Fruit fly (Drosophila melanogaster) whole organism, pupa: ENCODE measurements around the gene CG10713.

Experiments used
- CG10348 ChIP-seq: fragments of 200-800 bp; sonication (Bioruptor generic); IDR thresholded peaks from 2 replicates; pipeline ENCODE4 v1.3.6; 2022; ENCODE audit warnings: missing biosample characterization, missing genetic modification characterization
- CG12605 ChIP-seq: fragments of 200-800 bp; sonication (Bioruptor generic); IDR thresholded peaks from 2 replicates; pipeline ENCODE4 v1.3.6; 2022; ENCODE audit warnings: missing biosample characterization, missing genetic modification characterization
- CG13204 ChIP-seq: fragments of 200-800 bp; sonication (Bioruptor generic); optimal IDR thresholded peaks from 2 replicates; lab custom pipeline; 2018; ENCODE audit warnings: missing biosample characterization, mild to moderate bottlenecking, missing genetic modification characterization, moderate library complexity
- CG14655 ChIP-seq: fragments of 200-800 bp; sonication (Bioruptor generic); optimal IDR thresholded peaks from 3 replicates; lab custom pipeline; 2017; ENCODE audit warnings: mild to moderate bottlenecking, missing biosample characterization, missing genetic modification reagents, missing genetic modification characterization
- CG15710 ChIP-seq: fragments of 200-800 bp; sonication (Bioruptor generic); optimal IDR thresholded peaks from 2 replicates; lab custom pipeline; 2018; ENCODE audit warnings: missing biosample characterization, mild to moderate bottlenecking, missing genetic modification characterization, moderate library complexity
- CG17806 ChIP-seq: fragments of 200-800 bp; sonication (Bioruptor generic); optimal IDR thresholded peaks from 2 replicates; lab custom pipeline; 2018; ENCODE audit warnings: missing biosample characterization, mild to moderate bottlenecking, missing genetic modification characterization, moderate library complexity
- CG32121 ChIP-seq: fragments of 200-800 bp; sonication (Bioruptor generic); IDR thresholded peaks from 2 replicates; pipeline ENCODE4 v1.3.6; 2022; ENCODE audit warnings: missing biosample characterization, missing genetic modification characterization
- CG34367 ChIP-seq: fragments of 200-800 bp; sonication (Bioruptor generic); optimal IDR thresholded peaks from 2 replicates; lab custom pipeline; 2018; ENCODE audit warnings: missing biosample characterization, mild to moderate bottlenecking, missing genetic modification characterization
- CG4496 ChIP-seq: fragments of 200-800 bp; sonication (Bioruptor generic); IDR thresholded peaks from 3 replicates; pipeline ENCODE4 v1.3.6; 2022; ENCODE audit warnings: missing biosample characterization, missing genetic modification characterization
- CG8159 ChIP-seq: fragments of 200-800 bp; sonication (Bioruptor generic); optimal IDR thresholded peaks from 3 replicates; lab custom pipeline; 2018; ENCODE audit warnings: missing biosample characterization, mild to moderate bottlenecking, missing genetic modification characterization, moderate library complexity
- CG8301 ChIP-seq: fragments of 200-800 bp; sonication (Bioruptor generic); optimal IDR thresholded peaks from 2 replicates; lab custom pipeline; 2018; ENCODE audit warnings: missing biosample characterization, mild to moderate bottlenecking, missing genetic modification characterization
- CG9948 ChIP-seq: fragments of 200-800 bp; sonication (Bioruptor generic); optimal IDR thresholded peaks from 2 replicates; lab custom pipeline; 2018; ENCODE audit warnings: missing biosample characterization, mild to moderate bottlenecking, missing genetic modification characterization, moderate library complexity
- D1 ChIP-seq: fragments of 200-800 bp; sonication (Bioruptor generic); optimal IDR thresholded peaks from 2 replicates; lab custom pipeline; 2018; ENCODE audit warnings: missing biosample characterization, mild to moderate bottlenecking, missing genetic modification characterization, moderate library complexity
- EcR ChIP-seq: fragments of 200-800 bp; sonication (Bioruptor generic); optimal IDR thresholded peaks from 3 replicates; lab custom pipeline; 2019; ENCODE audit warnings: missing biosample characterization, missing genetic modification characterization, mild to moderate bottlenecking, moderate library complexity, missing genetic modification reagents
- Ets98B ChIP-seq: fragments of 200-800 bp; sonication (Bioruptor generic); IDR thresholded peaks from 2 replicates; pipeline ENCODE4 v1.3.6; 2022; ENCODE audit warnings: missing biosample characterization, missing genetic modification characterization
- Pif1A ChIP-seq: fragments of 200-800 bp; sonication (Bioruptor generic); optimal IDR thresholded peaks from 3 replicates; lab custom pipeline; 2016; ENCODE audit warnings: missing biosample characterization, missing genetic modification characterization
- Pif1B ChIP-seq: fragments of 200-800 bp; sonication (Bioruptor generic); optimal IDR thresholded peaks from 3 replicates; lab custom pipeline; 2016; ENCODE audit warnings: missing biosample characterization, missing genetic modification characterization
- Snoo ChIP-seq: fragments of 200-800 bp; sonication (Bioruptor generic); optimal IDR thresholded peaks from 3 replicates; lab custom pipeline; 2017; ENCODE audit warnings: missing biosample characterization, mild to moderate bottlenecking, missing genetic modification characterization, inconsistent platforms
- fd96Ca ChIP-seq: fragments of 200-800 bp; sonication (Bioruptor generic); IDR thresholded peaks from 3 replicates; pipeline ENCODE4 v1.3.6; 2022; ENCODE audit warnings: missing biosample characterization, missing genetic modification characterization
- gl ChIP-seq: fragments of 200-800 bp; sonication (Bioruptor generic); optimal IDR thresholded peaks from 2 replicates; lab custom pipeline; 2018; ENCODE audit warnings: missing biosample characterization, mild to moderate bottlenecking, missing genetic modification characterization
- rn ChIP-seq: fragments of 200-800 bp; sonication (Bioruptor generic); IDR thresholded peaks from 2 replicates; pipeline ENCODE4 v1.3.6; 2022; ENCODE audit warnings: missing biosample characterization, missing genetic modification characterization

The CG10713 gene

dm6 chr3L:13454755-13455154 lies 19.7 kb upstream of the CG10713 start:
- TF ChIP-seq CG13204 (GFP tag; lab: Kevin White, UChicago) (no peak), Snoo (tag; lab: Kevin White, UChicago) (no peak), CG34367 (no peak), CG9948 (tag; lab: Kevin White, UChicago) (no peak), CG8159 (tag; lab: Kevin White, UChicago) (no peak), CG14655 (GFP tag; lab: Kevin White, UChicago) (no peak)
- TF ChIP-seq, all 21 proteins: peak for 0

DNA sequence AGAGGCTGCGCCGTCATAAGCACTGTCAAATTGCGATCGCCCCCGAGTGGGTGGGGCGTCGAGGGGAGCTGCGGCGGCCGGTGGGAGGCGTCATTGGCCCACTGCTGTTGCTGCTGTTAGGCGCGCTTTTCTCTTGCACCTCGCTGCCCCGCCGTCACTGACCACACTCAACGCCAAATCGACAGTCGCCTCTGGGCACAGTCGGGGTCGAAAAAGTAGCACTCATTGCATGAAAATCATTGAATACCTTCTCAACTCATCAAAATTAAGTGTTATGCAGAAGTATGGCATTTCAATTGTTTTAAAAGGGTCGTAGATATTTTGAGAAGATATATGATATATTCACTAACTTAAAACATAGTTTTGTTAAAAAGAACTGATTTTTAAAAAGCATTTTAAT lies 17.3 kb upstream of the CG10713 start:
- TF ChIP-seq CG15710 (no peak), Ets98B (GFP tag; lab: Robert Waterston, UW) (peak; percentile 33; the same call in 1 of the 2 replicates), fd96Ca (GFP tag; lab: Robert Waterston, UW) (peak; percentile 64; the same call in 2 of the 3 replicates), rn (GFP tag; lab: Robert Waterston, UW) (0 out of 2 replicates have a peak, but pooled peaks have one; percentile 13), CG4496 (GFP tag; lab: Robert Waterston, UW) (0 out of 3 replicates have a peak, but pooled peaks have one; percentile 44), CG8301 (tag; lab: Kevin White, UChicago) (no peak), CG14655 (GFP tag; lab: Kevin White, UChicago) (peak; percentile 14), CG9948 (tag; lab: Kevin White, UChicago) (no peak), D1 (no peak), CG34367 (no peak), CG32121 (peak; percentile 74)

DNA sequence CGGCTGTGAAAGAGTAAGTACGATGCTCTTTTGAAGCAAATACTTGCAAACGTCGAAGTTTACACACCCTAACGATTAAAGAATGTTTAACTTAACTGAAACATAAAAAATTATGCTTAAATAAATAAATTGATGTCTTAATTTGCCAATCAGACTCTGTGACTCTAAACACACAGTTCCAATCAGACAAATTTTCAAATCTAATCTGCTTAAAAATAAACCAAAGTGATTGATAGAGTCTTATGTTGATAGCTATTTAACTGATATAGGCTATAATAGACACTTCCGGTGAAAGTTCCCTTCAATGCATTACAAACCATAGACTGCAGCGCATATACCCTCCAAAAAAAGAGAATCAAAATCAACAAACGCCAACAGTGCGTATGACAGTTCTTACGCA lies 16.5 kb upstream of the CG10713 start:
- TF ChIP-seq Snoo (tag; lab: Kevin White, UChicago) (peak; percentile 13), CG8159 (tag; lab: Kevin White, UChicago) (peak; percentile 9), CG12605 (no peak), CG9948 (tag; lab: Kevin White, UChicago) (no peak), Pif1B (no peak), CG8301 (tag; lab: Kevin White, UChicago) (peak; percentile 44), CG14655 (GFP tag; lab: Kevin White, UChicago) (peak; percentile 31), CG32121 (peak; percentile 66), CG13204 (GFP tag; lab: Kevin White, UChicago) (no peak), CG34367 (no peak)

DNA sequence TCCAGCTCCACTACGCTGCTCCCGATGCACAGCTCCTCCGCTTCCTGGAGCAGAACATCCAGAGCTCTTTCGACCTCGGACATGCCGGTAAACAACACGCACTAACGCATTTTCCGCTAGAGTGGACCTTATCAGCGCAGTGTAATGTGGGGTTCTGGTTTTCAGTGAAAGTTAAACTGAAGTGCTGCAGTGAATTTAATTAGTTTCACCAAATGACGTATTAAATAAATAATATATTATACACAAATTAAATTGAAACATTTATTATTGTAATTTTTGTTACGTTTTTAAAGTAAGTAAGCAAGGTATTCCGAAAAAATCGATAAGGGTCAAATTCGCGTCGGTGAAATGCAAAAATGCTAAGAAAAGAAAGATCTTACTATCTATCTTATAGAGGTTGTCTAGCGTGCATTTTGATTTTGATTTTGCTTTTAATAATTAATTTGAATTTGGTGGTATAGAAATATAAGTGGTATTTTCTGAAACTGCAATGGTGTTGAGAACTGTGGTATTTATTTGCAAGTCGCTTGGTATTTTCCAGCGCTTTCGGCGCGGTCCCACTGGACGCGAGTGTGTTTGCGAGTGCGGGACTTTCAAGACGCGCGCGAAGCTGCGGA lies 15.3 kb upstream of the CG10713 start, which contains the start of the genes JMJD7 and CG10738:
JMJD7 (minus strand) TSS at position 107 of the 617 bp plus-strand sequence.
CG10738 (plus strand) TSS at position 594 of the 617 bp plus-strand sequence.
- peak; percentile 72; the same call in 2 of the 3 replicates for TF ChIP-seq fd96Ca (GFP tag; lab: Robert Waterston, UW)
- TF ChIP-seq CG17806 (tag; lab: Kevin White, UChicago), result peak; percentile 28
- peak; percentile 1 for TF ChIP-seq Snoo (tag; lab: Kevin White, UChicago)
- TF ChIP-seq rn (GFP tag; lab: Robert Waterston, UW), result peak; percentile 52
- TF ChIP-seq D1, result peak; percentile 22
- TF ChIP-seq EcR (GFP tag; lab: Kevin White, UChicago), result no peak
- no peak for TF ChIP-seq CG10348
- TF ChIP-seq CG9948 (tag; lab: Kevin White, UChicago), result peak; percentile 5
- TF ChIP-seq gl, result no peak
- peak; percentile 85 for TF ChIP-seq CG4496 (GFP tag; lab: Robert Waterston, UW)
- TF ChIP-seq Ets98B (GFP tag; lab: Robert Waterston, UW), result peak; percentile 81
- TF ChIP-seq Pif1B, result peak; percentile 62
- no peak for TF ChIP-seq CG34367
- peak; percentile 60 for TF ChIP-seq CG14655 (GFP tag; lab: Kevin White, UChicago)
- peak; percentile 79 for TF ChIP-seq CG12605
- TF ChIP-seq CG32121, result peak; percentile 54
- peak; percentile 80 for TF ChIP-seq Pif1A
- TF ChIP-seq CG8301 (tag; lab: Kevin White, UChicago), result peak; percentile 57
- TF ChIP-seq CG13204 (GFP tag; lab: Kevin White, UChicago), result no peak
- TF ChIP-seq CG15710, result peak; percentile 18
- peak; percentile 99 for TF ChIP-seq CG8159 (tag; lab: Kevin White, UChicago)

DNA sequence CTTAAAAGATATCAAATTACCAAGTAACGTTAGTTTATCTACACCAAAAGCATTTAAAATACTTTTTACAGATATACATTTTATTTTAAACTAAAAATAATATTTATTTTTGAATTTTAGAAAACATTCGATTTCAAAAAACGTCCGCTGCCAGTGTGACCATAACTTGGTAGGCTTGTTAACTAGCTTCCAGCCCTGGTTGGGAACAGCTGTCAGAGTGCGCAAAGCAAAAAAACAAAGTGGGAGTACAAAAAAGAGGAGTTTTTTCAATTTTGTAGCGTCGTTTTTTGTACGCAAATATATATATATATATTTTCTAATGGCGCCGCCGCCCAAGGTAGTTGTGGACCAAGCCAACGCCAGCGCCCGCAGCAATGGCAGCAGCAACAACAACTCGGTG lies 7.4 kb upstream of the CG10713 start, which contains the start of gene cmb:
cmb (plus strand) TSS at position 195 of the 400 bp plus-strand sequence.
- TF ChIP-seq CG8159 (tag; lab: Kevin White, UChicago) (peak; percentile 89), CG9948 (tag; lab: Kevin White, UChicago) (peak; percentile 80), fd96Ca (GFP tag; lab: Robert Waterston, UW) (peak; percentile 93), CG10348 (no peak), CG13204 (GFP tag; lab: Kevin White, UChicago) (peak; percentile 86), CG32121 (peak; percentile 93), CG4496 (GFP tag; lab: Robert Waterston, UW) (peak; percentile 97), CG17806 (tag; lab: Kevin White, UChicago) (peak; percentile 81), CG8301 (tag; lab: Kevin White, UChicago) (peak; percentile 85), Pif1A (peak; percentile 87), EcR (GFP tag; lab: Kevin White, UChicago) (peak; percentile 23), rn (GFP tag; lab: Robert Waterston, UW) (peak; percentile 89), CG14655 (GFP tag; lab: Kevin White, UChicago) (peak; percentile 93), CG12605 (peak; percentile 97), CG34367 (peak; percentile 92), D1 (peak; percentile 62), gl (peak; percentile 94), CG15710 (peak; percentile 85), Ets98B (GFP tag; lab: Robert Waterston, UW) (peak; percentile 93), Snoo (tag; lab: Kevin White, UChicago) (peak; percentile 72), Pif1B (peak; percentile 84)
